Fruit fly (Drosophila melanogaster) whole organism, embryonic: Measurements from ENCODE around the gene kirre.

Experiments used
- ATbp ChIP-seq: fragments of 200-800 bp; sonication (Bioruptor generic); optimal IDR thresholded peaks from 2 replicates; lab custom pipeline; 2017; ENCODE audit warnings: missing biosample characterization, mild to moderate bottlenecking, missing genetic modification characterization, missing genetic modification reagents
- Asciz ChIP-seq: fragments of 200-800 bp; sonication (Bioruptor generic); optimal IDR thresholded peaks from 2 replicates; lab custom pipeline; 2017; ENCODE audit warnings: missing biosample characterization, mild to moderate bottlenecking, missing genetic modification characterization, missing genetic modification reagents
- BEAF-32 ChIP-seq: fragments of 200-800 bp; sonication (Bioruptor generic); optimal IDR thresholded peaks from 3 replicates; lab custom pipeline; 2017; ENCODE audit warnings: missing biosample characterization, missing genetic modification characterization, mild to moderate bottlenecking, moderate library complexity, missing genetic modification reagents
- Bteb2 ChIP-seq: fragments of 200-800 bp; sonication (Bioruptor generic); optimal IDR thresholded peaks from 2 replicates; lab custom pipeline; 2016; ENCODE audit warnings: missing biosample characterization, missing genetic modification characterization
- CG10543 ChIP-seq: fragments of 200-800 bp; sonication (Bioruptor generic); optimal IDR thresholded peaks from 3 replicates; lab custom pipeline; 2017; ENCODE audit warnings: missing biosample characterization, mild to moderate bottlenecking, missing genetic modification characterization, moderate library complexity
- CG11456 ChIP-seq: fragments of 200-800 bp; sonication (Bioruptor generic); IDR thresholded peaks from 3 replicates; pipeline ENCODE4 v1.3.6; 2022; ENCODE audit warnings: missing biosample characterization, missing genetic modification characterization
- CG11560 ChIP-seq: fragments of 200-800 bp; sonication (Bioruptor generic); IDR thresholded peaks from 3 replicates; pipeline ENCODE4 v1.3.6; 2022; ENCODE audit warnings: missing biosample characterization, missing genetic modification characterization
- CG12659 ChIP-seq: fragments of 200-800 bp; sonication (Bioruptor generic); optimal IDR thresholded peaks from 3 replicates; lab custom pipeline; 2017; ENCODE audit warnings: mild to moderate bottlenecking, missing biosample characterization, missing genetic modification reagents, missing genetic modification characterization
- CG13296 ChIP-seq: fragments of 200-800 bp; sonication (Bioruptor generic); optimal IDR thresholded peaks from 3 replicates; lab custom pipeline; 2018; ENCODE audit warnings: missing biosample characterization, mild to moderate bottlenecking, missing genetic modification characterization
- CG14965 ChIP-seq: fragments of 200-800 bp; sonication (Bioruptor generic); optimal IDR thresholded peaks from 2 replicates; lab custom pipeline; 2016; ENCODE audit warnings: missing biosample characterization, missing genetic modification characterization, borderline replicate concordance
- CG15011 ChIP-seq: fragments of 200-800 bp; sonication (Bioruptor generic); optimal IDR thresholded peaks from 3 replicates; lab custom pipeline; 2018; ENCODE audit warnings: missing biosample characterization, mild to moderate bottlenecking, missing genetic modification characterization
- CG17186 ChIP-seq: fragments of 200-800 bp; sonication (Bioruptor generic); optimal IDR thresholded peaks from 3 replicates; lab custom pipeline; 2017; ENCODE audit warnings: missing biosample characterization, missing genetic modification reagents, missing genetic modification characterization
- CG2129 ChIP-seq: fragments of 200-800 bp; sonication (Bioruptor generic); IDR thresholded peaks from 2 replicates; pipeline ENCODE4 v1.3.6; 2022; ENCODE audit warnings: missing biosample characterization, missing genetic modification characterization; ENCODE audit not compliant: partially characterized antibody
- CG42726 ChIP-seq: fragments of 200-800 bp; sonication (Bioruptor generic); IDR thresholded peaks from 2 replicates; pipeline ENCODE4 v1.3.6; 2022; ENCODE audit warnings: missing biosample characterization, missing genetic modification characterization; ENCODE audit not compliant: partially characterized antibody
- CG4282 ChIP-seq: fragments of 200-800 bp; sonication (Bioruptor generic); optimal IDR thresholded peaks from 2 replicates; lab custom pipeline; 2016; ENCODE audit warnings: missing biosample characterization, missing genetic modification characterization
- CG6175 ChIP-seq: fragments of 200-800 bp; sonication (Bioruptor generic); IDR thresholded peaks from 3 replicates; pipeline ENCODE4 v1.3.6; 2022; ENCODE audit warnings: missing biosample characterization, missing genetic modification characterization
- CG8290 ChIP-seq, 3 experiments: fragments of 200-800 bp; sonication (Bioruptor generic); optimal IDR thresholded peaks; 2 replicates each; lab custom pipeline; 2016 to 2019; ENCODE audit warnings: missing biosample characterization in 3 of 3, missing genetic modification characterization in 3 of 3, mild to moderate bottlenecking in 2 of 3, moderate library complexity in 1 of 3
- CG9215 ChIP-seq: fragments of 200-800 bp; sonication (Bioruptor generic); IDR thresholded peaks from 2 replicates; pipeline ENCODE4 v1.3.6; 2022; ENCODE audit warnings: missing biosample characterization, missing genetic modification characterization
- CG9609 ChIP-seq: fragments of 200-800 bp; sonication (Bioruptor generic); optimal IDR thresholded peaks from 3 replicates; lab custom pipeline; 2016; ENCODE audit warnings: missing biosample characterization, missing genetic modification characterization
- Ets97D ChIP-seq: fragments of 200-800 bp; sonication (Bioruptor generic); optimal IDR thresholded peaks from 3 replicates; lab custom pipeline; 2016; ENCODE audit warnings: missing biosample characterization, missing genetic modification characterization
- Gsc ChIP-seq: fragments of 200-800 bp; sonication (Bioruptor generic); IDR thresholded peaks from 2 replicates; pipeline ENCODE4 v1.3.6; 2022; ENCODE audit warnings: missing biosample characterization, missing genetic modification characterization
- HLHmδ ChIP-seq: fragments of 200-800 bp; sonication (Bioruptor generic); optimal IDR thresholded peaks from 2 replicates; lab custom pipeline; 2018; ENCODE audit warnings: missing biosample characterization, mild to moderate bottlenecking, missing genetic modification characterization, moderate library complexity
- Hr39 ChIP-seq: fragments of >200 bp; optimal IDR thresholded peaks from 2 replicates; lab custom pipeline; 2017
- Lhr ChIP-seq: fragments of 200-800 bp; sonication (Bioruptor generic); optimal IDR thresholded peaks from 3 replicates; lab custom pipeline; 2017; ENCODE audit warnings: mild to moderate bottlenecking, missing biosample characterization, missing genetic modification reagents, missing genetic modification characterization
- Mrtf ChIP-seq: fragments of 200-800 bp; sonication (Bioruptor generic); IDR thresholded peaks from 3 replicates; pipeline ENCODE4 v1.3.6; 2022; ENCODE audit warnings: missing biosample characterization, missing genetic modification characterization
- Oaz ChIP-seq: fragments of 200-800 bp; sonication (Bioruptor generic); IDR thresholded peaks from 2 replicates; pipeline ENCODE4 v1.3.6; 2022; ENCODE audit warnings: missing biosample characterization, missing genetic modification characterization
- Rfx ChIP-seq: fragments of 200-800 bp; sonication (Bioruptor generic); IDR thresholded peaks from 2 replicates; pipeline ENCODE4 v1.3.6; 2022; ENCODE audit warnings: missing biosample characterization, missing genetic modification characterization
- Sox100B ChIP-seq: fragments of 200-800 bp; sonication (Bioruptor generic); optimal IDR thresholded peaks from 3 replicates; lab custom pipeline; 2018; ENCODE audit warnings: missing biosample characterization, mild to moderate bottlenecking, missing genetic modification characterization
- Stat92E ChIP-seq, 3 experiments: fragments of >200 bp in 2 of 3; fragments of 200-800 bp in 1 of 3; sonication (Bioruptor generic) in 1 of 3; optimal IDR thresholded peaks; 2 replicates each; lab custom pipeline; 2017 to 2019; ENCODE audit warnings: missing biosample characterization in 3 of 3, missing genetic modification characterization in 3 of 3, mild to moderate bottlenecking in 1 of 3, moderate library complexity in 1 of 3
- Taf1 ChIP-seq: fragments of 200-800 bp; sonication (Bioruptor generic); IDR thresholded peaks from 2 replicates; pipeline ENCODE4 v1.3.6; 2022; ENCODE audit warnings: missing biosample characterization, missing genetic modification characterization
- abd-A ChIP-seq: fragments of 200-800 bp; sonication (Bioruptor generic); optimal IDR thresholded peaks from 3 replicates; lab custom pipeline; 2019; ENCODE audit warnings: missing biosample characterization, mild to moderate bottlenecking, missing genetic modification characterization, moderate library complexity
- ash1 ChIP-seq: fragments of 200-800 bp; sonication (Bioruptor generic); optimal IDR thresholded peaks from 2 replicates; lab custom pipeline; 2018; ENCODE audit warnings: missing biosample characterization, mild to moderate bottlenecking, missing genetic modification characterization
- az2 ChIP-seq: fragments of 200-800 bp; sonication (Bioruptor generic); optimal IDR thresholded peaks from 3 replicates; lab custom pipeline; 2016; ENCODE audit warnings: missing biosample characterization, missing genetic modification characterization
- bigmax ChIP-seq: fragments of 200-800 bp; sonication (Bioruptor generic); optimal IDR thresholded peaks from 2 replicates; lab custom pipeline; 2018; ENCODE audit warnings: missing biosample characterization, mild to moderate bottlenecking, missing genetic modification characterization
- br ChIP-seq: fragments of >200 bp; optimal IDR thresholded peaks from 2 replicates; lab custom pipeline; 2017
- bsh ChIP-seq, 2 experiments: fragments of 200-800 bp; sonication (Bioruptor generic); optimal IDR thresholded peaks; 2 replicates each; lab custom pipeline; 2017 to 2018; ENCODE audit warnings: mild to moderate bottlenecking in 2 of 2, missing biosample characterization in 2 of 2, missing genetic modification characterization in 2 of 2, moderate library complexity in 1 of 2
- ci ChIP-seq: fragments of 200-800 bp; sonication (Bioruptor generic); IDR thresholded peaks from 3 replicates; pipeline ENCODE4 v1.3.6; 2022; ENCODE audit warnings: missing biosample characterization, missing genetic modification characterization
- dan ChIP-seq: fragments of 200-800 bp; sonication (Bioruptor generic); IDR thresholded peaks from 2 replicates; pipeline ENCODE4 v1.3.6; 2022; ENCODE audit warnings: missing biosample characterization, missing genetic modification characterization
- dmrt11E ChIP-seq: fragments of 200-800 bp; sonication (Bioruptor generic); optimal IDR thresholded peaks from 3 replicates; lab custom pipeline; 2018; ENCODE audit warnings: missing biosample characterization, mild to moderate bottlenecking, missing genetic modification characterization, moderate library complexity
- ewg ChIP-seq: fragments of 200-800 bp; sonication (Bioruptor generic); optimal IDR thresholded peaks from 3 replicates; lab custom pipeline; 2017; ENCODE audit warnings: mild to moderate bottlenecking, missing biosample characterization, missing genetic modification reagents, missing genetic modification characterization
- gem ChIP-seq: fragments of 200-800 bp; sonication (Bioruptor generic); optimal IDR thresholded peaks from 2 replicates; lab custom pipeline; 2019; ENCODE audit warnings: missing biosample characterization, mild to moderate bottlenecking, missing genetic modification characterization, moderate library complexity
- gsb ChIP-seq: fragments of 200-800 bp; sonication (Bioruptor generic); IDR thresholded peaks from 2 replicates; pipeline ENCODE4 v1.3.6; 2022; ENCODE audit warnings: missing biosample characterization, missing genetic modification characterization
- lbe ChIP-seq: fragments of 200-800 bp; sonication (Bioruptor generic); optimal IDR thresholded peaks from 2 replicates; lab custom pipeline; 2016; ENCODE audit warnings: missing biosample characterization, mild to moderate bottlenecking, missing genetic modification characterization
- pb ChIP-seq: fragments of 200-800 bp; sonication (Bioruptor generic); optimal IDR thresholded peaks from 3 replicates; lab custom pipeline; 2016; ENCODE audit warnings: missing biosample characterization, missing genetic modification characterization
- pros ChIP-seq: fragments of 200-800 bp; sonication (Bioruptor generic); optimal IDR thresholded peaks from 3 replicates; lab custom pipeline; 2019; ENCODE audit warnings: missing biosample characterization, mild to moderate bottlenecking, missing genetic modification characterization, moderate library complexity
- pzg ChIP-seq: fragments of 200-800 bp; sonication (Bioruptor generic); optimal IDR thresholded peaks from 3 replicates; lab custom pipeline; 2018; ENCODE audit warnings: missing biosample characterization, mild to moderate bottlenecking, missing genetic modification characterization, moderate library complexity
- scrt ChIP-seq: fragments of 200-800 bp; sonication (Bioruptor generic); optimal IDR thresholded peaks from 2 replicates; lab custom pipeline; 2018; ENCODE audit warnings: missing biosample characterization, mild to moderate bottlenecking, missing genetic modification characterization, moderate library complexity
- sr ChIP-seq: fragments of 200-800 bp; sonication (Bioruptor generic); IDR thresholded peaks from 3 replicates; pipeline ENCODE4 v1.3.6; 2022; ENCODE audit warnings: missing biosample characterization, missing genetic modification characterization
- sug ChIP-seq: fragments of 200-800 bp; optimal IDR thresholded peaks from 2 replicates; lab custom pipeline; 2019; ENCODE audit warnings: missing biosample characterization, mild to moderate bottlenecking, missing genetic modification characterization, moderate library complexity
- vfl ChIP-seq: fragments of 200-800 bp; sonication (Bioruptor generic); optimal IDR thresholded peaks from 2 replicates; lab custom pipeline; 2016; ENCODE audit warnings: missing biosample characterization, missing genetic modification characterization
- zf30C ChIP-seq: fragments of 200-800 bp; sonication (Bioruptor generic); optimal IDR thresholded peaks from 3 replicates; lab custom pipeline; 2018; ENCODE audit warnings: missing biosample characterization, mild to moderate bottlenecking, missing genetic modification characterization

The kirre gene

dm6 chrX:3018670-3019069 lies 278.5 kb downstream of the kirre start (continued):
- TF ChIP-seq Gsc (GFP tag; lab: Robert Waterston, UW) = no peak
- TF ChIP-seq gsb (GFP tag; lab: Robert Waterston, UW) = no peak
- no peak for TF ChIP-seq bigmax
- no peak for TF ChIP-seq BEAF-32 (GFP tag; lab: Kevin White, UChicago)
- TF ChIP-seq Bteb2 (GFP tag; lab: Kevin White, UChicago) = no peak
- TF ChIP-seq CG6175 (GFP tag; lab: Robert Waterston, UW) = no peak
- no peak for TF ChIP-seq pzg (GFP tag; lab: Kevin White, UChicago)
- no peak for TF ChIP-seq CG2129
- peak; percentile 58 for TF ChIP-seq ATbp
- TF ChIP-seq CG13296 (GFP tag; lab: Kevin White, UChicago) = peak; percentile 43
- TF ChIP-seq dan (GFP tag; lab: Robert Waterston, UW) = no peak
- no peak for TF ChIP-seq Taf1 (GFP tag; lab: Robert Waterston, UW)
- 0 out of 3 replicates have a peak, but pooled peaks have one; percentile 32 for TF ChIP-seq Mrtf (GFP tag; lab: Robert Waterston, UW)
- no peak for TF ChIP-seq HLHmδ (GFP tag; lab: Kevin White, UChicago)
- TF ChIP-seq CG42726 = no peak
- no peak for TF ChIP-seq Rfx (GFP tag; lab: Robert Waterston, UW)
- no peak for TF ChIP-seq CG15011 (GFP tag; lab: Kevin White, UChicago)
- TF ChIP-seq Ets97D (GFP tag; lab: Kevin White, UChicago) = no peak
- TF ChIP-seq gem (tag; lab: Kevin White, UChicago) = peak; percentile 83
- no peak for TF ChIP-seq CG17186 (GFP tag; lab: Kevin White, UChicago)
- TF ChIP-seq zf30C (GFP tag; lab: Kevin White, UChicago) = no peak
- no peak for TF ChIP-seq CG8290 (GFP tag; optimal IDR thresholded peaks at IDR 0.05; lab: Kevin White, UChicago)
- TF ChIP-seq CG8290 (tag; optimal IDR thresholded peaks at IDR 0.05; lab: Kevin White, UChicago) = no peak
- TF ChIP-seq sr (GFP tag; lab: Robert Waterston, UW) = no peak
- peak; percentile 79; the same call in 2 of the 3 replicates for TF ChIP-seq ci (GFP tag; lab: Robert Waterston, UW)
- peak; percentile 76 for TF ChIP-seq lbe (GFP tag; lab: Kevin White, UChicago)
- TF ChIP-seq Oaz = 0 out of 2 replicates have a peak, but pooled peaks have one; percentile 44
- TF ChIP-seq Hr39 = no peak
- TF ChIP-seq Asciz (GFP tag; lab: Kevin White, UChicago) = peak; percentile 34
- TF ChIP-seq CG11560 (tag; lab: Robert Waterston, UW) = no peak
- peak; percentile 65 for TF ChIP-seq Sox100B
- no peak for TF ChIP-seq CG9609
- no peak for TF ChIP-seq pros (GFP tag; lab: Kevin White, UChicago)
- TF ChIP-seq scrt (GFP tag; lab: Kevin White, UChicago) = peak; percentile 14
- TF ChIP-seq ewg (GFP tag; lab: Kevin White, UChicago) = peak; percentile 23
- TF ChIP-seq bsh (GFP tag; optimal IDR thresholded peaks at IDR 0.05; lab: Kevin White, UChicago) = peak; percentile 76 to 81
- peak; percentile 43 for TF ChIP-seq az2
- no peak for TF ChIP-seq ash1
- TF ChIP-seq CG11456 (GFP tag; lab: Robert Waterston, UW) = no peak
- no peak for TF ChIP-seq abd-A (tag; lab: Kevin White, UChicago)
- TF ChIP-seq CG4282 = no peak
- TF ChIP-seq vfl (GFP tag; lab: Kevin White, UChicago) = no peak
- no peak for TF ChIP-seq CG10543 (GFP tag; lab: Kevin White, UChicago)
- TF ChIP-seq CG14965 = no peak
- TF ChIP-seq pb (GFP tag; lab: Kevin White, UChicago) = no peak
- TF ChIP-seq dmrt11E (tag; lab: Kevin White, UChicago) = peak; percentile 75
- TF ChIP-seq Stat92E (GFP tag; optimal IDR thresholded peaks at IDR 0.05; lab: Kevin White, UChicago) = no peak
- TF ChIP-seq sug (tag; lab: Kevin White, UChicago) = no peak
- 0 out of 2 replicates have a peak, but pooled peaks have one; percentile 9 for TF ChIP-seq CG9215 (GFP tag; lab: Robert Waterston, UW)
- no peak for TF ChIP-seq br (lab: Kevin White, UChicago)
- peak; percentile 43 for TF ChIP-seq CG12659 (GFP tag; lab: Kevin White, UChicago)
- TF ChIP-seq Lhr (GFP tag; lab: Kevin White, UChicago) = peak; percentile 13
